Worm (Caenorhabditis elegans) whole organism, midembryonic: Measurements from ENCODE around the gene hlh-33.

Experiments used
- flt-1 ChIP-seq: fragments of 200-800 bp; sonication (Bioruptor generic); IDR thresholded peaks from 2 replicates; pipeline ENCODE4 v1.3.6; 2022; ENCODE audit warnings: missing genetic modification characterization, missing compliant biosample characterization
- klf-2 ChIP-seq: fragments of 200-800 bp; sonication (Bioruptor generic); conservative IDR thresholded peaks from 2 replicates; pipeline ENCODE4 v1.3.6; 2022; ENCODE audit warnings: missing genetic modification reagents, missing genetic modification characterization, missing compliant biosample characterization
- ref-1 ChIP-seq: fragments of 200-800 bp; sonication (Bioruptor generic); conservative IDR thresholded peaks from 2 replicates; pipeline ENCODE4 v1.3.6; 2022; ENCODE audit warnings: missing genetic modification reagents, missing genetic modification characterization, missing compliant biosample characterization
- tab-1 ChIP-seq: fragments of 200-800 bp; sonication (Bioruptor generic); IDR thresholded peaks from 2 replicates; pipeline ENCODE4 v1.3.6; 2022; ENCODE audit warnings: missing genetic modification characterization, missing compliant biosample characterization
- ztf-23 ChIP-seq: fragments of 200-800 bp; sonication (Bioruptor generic); IDR thresholded peaks from 2 replicates; pipeline ENCODE4 v1.3.6; 2022; ENCODE audit warnings: missing genetic modification reagents, missing genetic modification characterization, missing compliant biosample characterization
- ztf-29 ChIP-seq: fragments of 200-800 bp; sonication (Bioruptor generic); IDR thresholded peaks from 2 replicates; pipeline ENCODE4 v1.3.6; 2022; ENCODE audit warnings: missing genetic modification reagents, missing genetic modification characterization, missing compliant biosample characterization

ce11 chrIII:1887354-1887753 lies 32.2 kb downstream of the hlh-33 start, which contains the start of gene B0524.3:
- TF ChIP-seq ztf-29 (GFP tag; lab: Robert Waterston, UW) (no peak), ref-1 (GFP tag; lab: Robert Waterston, UW) (no peak), flt-1 (GFP tag; lab: Robert Waterston, UW) (no peak), tab-1 (GFP tag; lab: Robert Waterston, UW) (no peak), ztf-23 (GFP tag; lab: Robert Waterston, UW) (no peak), klf-2 (GFP tag; lab: Robert Waterston, UW) (no peak)
